Fruit fly (Drosophila melanogaster): Measurements from ENCODE around the gene Taf6.
A peak's percentile ranks its signal among the peaks of the same experiment; 100 is the strongest.

- TF ChIP-seq tj (GFP tag; optimal IDR thresholded peaks at IDR 0.05) (peak; percentile 65), Clk (GFP tag; optimal IDR thresholded peaks at IDR 0.05) (no peak), bab1 (GFP tag; optimal IDR thresholded peaks at IDR 0.05) (peak; percentile 87), CG14711 (tag; optimal IDR thresholded peaks at IDR 0.05) (peak; percentile 90), CG7045 (GFP tag; optimal IDR thresholded peaks at IDR 0.05) (peak; percentile 75), kay (GFP tag; ENCODE audit: borderline replicate concordance) (peak; percentile 69), ovo (GFP tag; optimal IDR thresholded peaks at IDR 0.05) (no peak), cic (GFP tag; optimal IDR thresholded peaks at IDR 0.05) (no peak), toe (GFP tag; optimal IDR thresholded peaks at IDR 0.05) (no peak)
These were observed 36.0 kb downstream of the Taf6 start for dm6 chr3L:19634788-19635448.

Data from whole organism, adult.